Fruit fly (Drosophila melanogaster) ovary, adult (tissue): ENCODE measurements around the gene Frmd5.

Experiments used
- CG17801 ChIP-seq: fragments of 200-800 bp; optimal IDR thresholded peaks from 2 replicates; lab custom pipeline; 2019; ENCODE audit warnings: missing biosample characterization, mild to moderate bottlenecking, missing genetic modification characterization, moderate library complexity; ENCODE audit not compliant: partially characterized antibody

The Frmd5 gene

dm6 chr2L:10386824-10387223, 42.6 kb downstream of the Frmd5 start:
- TF ChIP-seq CG17801 (GFP tag; lab: Kevin White, UChicago) = no peak

dm6 chr2L:10387869-10388726, 43.9 kb downstream of the Frmd5 start, which contains the start of gene da:
Gene da (plus strand): TSS chr2L:10388105.
- peak; percentile 41 for TF ChIP-seq CG17801 (GFP tag; lab: Kevin White, UChicago)

- no peak for TF ChIP-seq CG17801 (GFP tag; lab: Kevin White, UChicago)
These were observed 49.2 kb downstream of the Frmd5 start for dm6 chr2L:10393467-10393866.

DNA sequence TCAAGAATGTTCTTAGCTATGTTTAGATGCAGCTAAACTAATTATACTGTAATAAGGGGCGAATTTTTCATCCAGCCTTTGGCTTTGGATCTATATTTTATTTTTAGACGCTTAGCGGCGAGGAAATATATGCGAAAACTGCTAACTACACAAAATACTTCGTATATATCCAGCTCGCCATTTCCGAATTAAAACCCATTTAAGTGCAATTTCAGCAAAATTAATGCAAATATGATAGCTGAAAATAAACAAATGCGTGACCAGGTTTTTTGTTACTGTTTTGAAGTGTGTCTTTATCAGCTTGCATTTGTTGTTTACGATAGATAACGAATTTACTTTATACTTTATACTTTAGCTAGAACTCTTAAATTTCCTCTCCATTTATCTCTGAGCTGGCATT, 50.8 kb downstream of the Frmd5 start:
- TF ChIP-seq CG17801 (GFP tag; lab: Kevin White, UChicago) = peak; percentile 8

DNA sequence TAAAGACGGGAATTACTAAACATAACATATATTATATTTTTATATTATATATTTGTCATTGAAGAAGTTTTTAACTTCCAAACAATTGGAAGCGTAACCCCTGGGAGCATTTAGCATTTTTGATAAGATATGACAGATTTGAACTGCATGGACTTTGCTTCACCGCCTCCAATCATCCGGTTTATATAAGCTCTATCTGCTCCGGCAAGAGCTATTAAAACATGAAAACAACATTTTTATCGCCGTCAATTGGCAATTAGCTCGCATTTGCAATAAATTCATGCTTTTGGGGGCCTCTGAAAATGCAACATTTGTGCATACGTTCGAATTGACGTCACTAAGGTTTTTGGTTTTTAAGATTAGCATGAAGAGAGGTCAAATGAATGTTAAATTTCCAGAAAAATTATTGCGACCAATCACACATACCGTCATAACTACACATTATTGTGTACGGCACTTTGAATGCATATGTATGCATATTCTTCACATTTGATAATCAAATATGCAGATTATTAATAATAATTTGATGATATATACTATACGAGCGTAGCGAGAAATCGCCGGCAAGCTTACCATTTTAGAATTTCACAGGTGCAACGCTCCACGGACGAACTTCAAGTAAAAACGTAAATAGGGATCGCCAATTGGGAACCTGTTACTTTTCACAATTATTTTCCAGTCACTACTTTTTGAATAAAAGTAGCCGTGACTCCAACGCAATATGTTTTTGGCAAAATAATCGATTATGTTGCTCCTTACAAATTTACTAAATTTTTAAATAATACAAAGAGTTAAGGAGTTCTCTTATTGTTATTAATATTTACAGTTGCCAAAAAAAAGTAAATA, 51.6 kb downstream of the Frmd5 start, which contains the start of gene Mdh1:
Gene Mdh1 (minus strand): TSS at position 691 of the 846 bp plus-strand sequence.
- no peak for TF ChIP-seq CG17801 (GFP tag; lab: Kevin White, UChicago)

dm6 chr2L:10396488-10396824, 52.2 kb downstream of the Frmd5 start, which contains the start of gene Cnot4:
Gene Cnot4 (plus strand): TSS chr2L:10396716.
- TF ChIP-seq CG17801 (GFP tag; lab: Kevin White, UChicago) = peak; percentile 4

DNA sequence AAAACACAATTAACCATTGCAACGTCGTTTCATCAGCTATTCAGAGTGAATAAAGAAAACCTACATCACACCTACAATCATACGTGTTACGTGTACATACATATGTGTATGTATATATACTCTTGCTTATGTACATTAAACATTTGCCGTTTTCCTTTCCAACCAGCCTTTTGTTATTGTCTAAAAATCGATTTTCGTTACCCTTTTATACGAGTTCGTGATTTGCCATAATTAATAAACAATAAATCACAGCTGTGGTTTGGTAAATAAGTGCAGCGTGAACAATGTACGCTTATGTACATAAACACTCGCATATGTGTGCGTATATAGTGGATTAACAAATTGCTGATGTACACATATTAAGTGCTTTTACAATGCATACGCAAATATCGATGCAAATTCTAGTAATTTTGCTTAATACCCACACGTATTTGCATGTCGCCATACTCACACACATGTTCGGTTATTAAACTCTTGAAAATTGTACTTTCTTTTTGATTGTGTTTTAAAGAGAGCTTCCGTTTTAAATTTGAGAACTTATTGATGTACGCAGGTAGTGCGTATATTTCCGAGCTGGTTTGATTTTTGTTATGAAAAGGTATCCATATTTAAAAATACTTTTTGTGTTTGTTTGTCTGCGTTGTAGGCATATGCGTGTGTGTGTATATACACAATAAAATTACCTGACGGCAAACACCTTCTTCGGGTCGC, 52.8 kb downstream of the Frmd5 start:
- TF ChIP-seq CG17801 (GFP tag; lab: Kevin White, UChicago) = no peak
